Worm (Caenorhabditis elegans): Measurements from ENCODE around the gene C15C8.8.

Gene C15C8.8

DNA sequence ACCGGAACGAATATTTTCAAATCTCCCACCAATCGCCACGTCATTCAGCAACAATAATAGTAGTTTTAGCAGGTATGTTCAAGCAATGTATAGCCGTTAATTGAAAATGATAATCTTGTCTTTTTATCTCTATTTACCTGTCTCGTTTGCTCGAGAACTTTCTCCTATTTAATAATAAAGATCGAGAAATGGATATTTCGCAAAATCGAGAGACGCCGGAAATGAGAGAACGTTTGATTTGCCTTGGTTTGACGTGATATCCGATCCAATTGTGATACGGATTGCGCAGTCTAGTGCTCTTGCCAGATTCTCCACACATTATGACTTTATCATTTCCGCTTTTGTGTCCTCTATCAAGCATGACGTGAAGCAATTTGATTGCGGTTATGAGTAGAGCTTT is 21.5 kb upstream of the C15C8.8 start:
- TF ChIP-seq pat-9 (tag; optimal IDR thresholded peaks at IDR 0.05) (no peak), nhr-11 (tag; optimal IDR thresholded peaks at IDR 0.05) (no peak), tbx-2 (tag; optimal IDR thresholded peaks at IDR 0.05) (no peak), madf-2 (tag; optimal IDR thresholded peaks at IDR 0.05) (no peak), sdc-2 (tag; optimal IDR thresholded peaks at IDR 0.05) (no peak), pax-1 (tag; optimal IDR thresholded peaks at IDR 0.05) (no peak), dmd-4 (tag; optimal IDR thresholded peaks at IDR 0.05; ENCODE audit: borderline replicate concordance) (no peak), ceh-34 (tag; optimal IDR thresholded peaks at IDR 0.05) (no peak), rnt-1 (tag; optimal IDR thresholded peaks at IDR 0.05) (no peak), ceh-19 (GFP tag; optimal IDR thresholded peaks at IDR 0.05) (no peak), hlh-15 (tag; optimal IDR thresholded peaks at IDR 0.05) (no peak)

DNA sequence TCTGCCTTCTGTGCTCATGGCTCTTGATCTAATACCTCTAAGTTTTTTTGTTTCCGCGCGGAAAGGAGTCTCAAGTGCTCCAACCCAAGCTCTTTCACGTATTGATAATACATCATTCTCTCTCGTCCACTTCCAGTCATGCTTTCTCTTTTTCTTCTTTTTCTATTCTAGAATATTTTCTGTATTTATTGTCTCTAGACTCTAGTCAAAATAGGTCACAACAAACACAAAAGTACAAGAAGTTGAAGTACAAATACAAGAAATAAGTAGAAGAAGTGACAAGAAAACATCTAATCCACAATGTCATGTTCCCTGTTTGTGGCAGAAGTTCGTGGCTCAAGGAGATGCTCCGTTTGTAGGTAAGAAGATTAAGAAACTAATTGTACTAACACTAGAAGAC is 20.9 kb upstream of the C15C8.8 start, which contains the start of gene ZC455.1:
TSS of gene ZC455.1 (plus strand) at position 301 of the 400 bp plus-strand sequence.
- TF ChIP-seq nfya-1 (tag; optimal IDR thresholded peaks at IDR 0.05) (no peak), K02D7.2 (tag; optimal IDR thresholded peaks at IDR 0.05) (no peak), ceh-34 (tag; optimal IDR thresholded peaks at IDR 0.05) (no peak), ceh-18 (tag; optimal IDR thresholded peaks at IDR 0.05) (no peak), hlh-13 (GFP tag; optimal IDR thresholded peaks at IDR 0.05) (no peak), lim-6 (tag; optimal IDR thresholded peaks at IDR 0.05) (no peak), F13H6.1 (tag; optimal IDR thresholded peaks at IDR 0.05) (no peak), unc-42 (tag; optimal IDR thresholded peaks at IDR 0.05) (no peak), sdc-2 (tag; optimal IDR thresholded peaks at IDR 0.05) (no peak), C08G9.2 (tag; optimal IDR thresholded peaks at IDR 0.05) (no peak)

- TF ChIP-seq ceh-2 (tag; optimal IDR thresholded peaks at IDR 0.05) (no peak), sdc-2 (tag; optimal IDR thresholded peaks at IDR 0.05) (no peak), elt-2 (tag; optimal IDR thresholded peaks at IDR 0.05) (no peak), ceh-31 (tag; optimal IDR thresholded peaks at IDR 0.05) (no peak), tbx-7 (tag; optimal IDR thresholded peaks at IDR 0.05) (no peak), fkh-6 (tag; optimal IDR thresholded peaks at IDR 0.05) (no peak), ceh-48 (tag; optimal IDR thresholded peaks at IDR 0.05) (no peak), sox-2 (GFP tag; IDR thresholded peaks at IDR 0.05) (no peak), zip-5 (tag; optimal IDR thresholded peaks at IDR 0.05) (no peak), rnt-1 (tag; optimal IDR thresholded peaks at IDR 0.05) (no peak), nhr-11 (tag; optimal IDR thresholded peaks at IDR 0.05) (no peak), unc-3 (GFP tag; conservative IDR thresholded peaks at IDR 0.05) (no peak), unc-3 (tag; optimal IDR thresholded peaks at IDR 0.05) (no peak), ceh-30 (tag; optimal IDR thresholded peaks at IDR 0.05) (no peak), hlh-30 (tag; optimal IDR thresholded peaks at IDR 0.05; ENCODE audit: insufficient read depth) (no peak), K09A11.1 (tag; optimal IDR thresholded peaks at IDR 0.05; ENCODE audit: insufficient read depth) (no peak), T23F11.4 (GFP tag; optimal IDR thresholded peaks at IDR 0.05) (no peak)
Measured at ce11 chrV:12768946-12769345, 16.6 kb upstream of the C15C8.8 start, which contains the start of gene srt-43. Gene srt-43 (plus strand): TSS chrV:12769246.

DNA sequence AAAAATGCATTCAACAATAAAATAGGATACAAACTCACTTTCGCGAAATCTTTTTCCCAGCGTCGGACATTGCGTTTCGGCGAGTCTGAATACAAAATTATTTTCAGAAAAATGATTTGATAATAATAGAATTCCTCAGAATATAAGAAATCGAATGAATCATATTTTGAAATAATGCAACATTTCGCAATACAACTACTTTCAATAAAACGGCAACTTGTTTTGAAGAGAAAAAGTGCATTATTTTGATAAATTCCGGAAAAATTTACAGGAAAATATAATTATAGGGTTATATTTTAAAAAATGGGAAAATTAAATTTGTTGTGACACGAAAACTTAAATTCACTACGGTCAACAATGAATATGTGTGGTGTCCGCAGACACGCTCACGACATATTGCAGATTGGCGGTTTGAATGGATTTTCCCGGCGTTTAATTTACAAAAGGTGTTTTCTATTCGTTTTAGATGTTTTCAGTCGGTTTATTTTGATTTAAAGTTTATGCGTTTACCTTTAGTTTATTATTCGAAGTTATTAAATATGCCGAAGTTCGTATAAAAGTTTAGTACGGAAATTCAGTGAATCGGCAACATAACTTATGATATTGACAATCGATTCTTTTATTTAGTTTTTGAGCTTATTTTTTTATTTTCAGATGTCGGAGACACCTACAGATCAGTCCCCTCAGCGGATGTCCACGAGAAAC is 11.1 kb upstream of the C15C8.8 start, which contains the start of the genes abcf-1 and scc-3:
TSS of gene abcf-1 (minus strand) at position 85 of the 705 bp plus-strand sequence.
TSS of gene scc-3 (plus strand) at position 655 of the 705 bp plus-strand sequence.
- TF ChIP-seq ceh-24 (tag; optimal IDR thresholded peaks at IDR 0.05) (no peak), nfya-1 (tag; optimal IDR thresholded peaks at IDR 0.05) (peak; percentile 11)

- TF ChIP-seq hlh-8 (tag; optimal IDR thresholded peaks at IDR 0.05) (no peak), ceh-9 (tag; optimal IDR thresholded peaks at IDR 0.05) (no peak), sox-4 (tag; optimal IDR thresholded peaks at IDR 0.05) (no peak), ceh-48 (tag; optimal IDR thresholded peaks at IDR 0.05) (no peak), nhr-11 (tag; optimal IDR thresholded peaks at IDR 0.05) (no peak), C08G9.2 (tag; optimal IDR thresholded peaks at IDR 0.05) (no peak), ceh-45 (GFP tag; IDR thresholded peaks at IDR 0.05) (no peak), ceh-22 (tag; optimal IDR thresholded peaks at IDR 0.05) (no peak), madf-2 (tag; optimal IDR thresholded peaks at IDR 0.05) (no peak), pqm-1 (tag; optimal IDR thresholded peaks at IDR 0.05) (no peak), unc-55 (GFP tag; optimal IDR thresholded peaks at IDR 0.05) (no peak)
Measured at ce11 chrV:12760913-12761312, 8.6 kb upstream of the C15C8.8 start, which contains the start of gene F18E2.15. Gene F18E2.15 (minus strand): TSS chrV:12761013.

Data from whole organism, late embryonic.